Worm (Caenorhabditis elegans): ENCODE data around the gene clec-168.

clec-168 gene

ce11 chrIV:1224781-1225180 is 32.0 kb upstream of the clec-168 start:
- TF ChIP-seq ztf-28 (GFP tag; IDR thresholded peaks at IDR 0.05) (no peak), attf-3 (GFP tag; conservative IDR thresholded peaks at IDR 0.05) (no peak), ZK185.1 (tag; optimal IDR thresholded peaks at IDR 0.05; ENCODE audit: poor library complexity, severe bottlenecking) (no peak), lin-40 (tag; optimal IDR thresholded peaks at IDR 0.05) (no peak), aptf-2 (GFP tag; conservative IDR thresholded peaks at IDR 0.05) (no peak), F55B11.4 (tag; optimal IDR thresholded peaks at IDR 0.05; ENCODE audit: borderline replicate concordance, insufficient read depth) (no peak), ceh-100 (GFP tag; IDR thresholded peaks at IDR 0.05) (no peak)

ce11 chrIV:1225596-1226232 is 31.1 kb upstream of the clec-168 start, which contains the start of gene W09G12.8:
TSS of gene W09G12.8 (plus strand) at chrIV:1226182.
- TF ChIP-seq somi-1 (GFP tag; optimal IDR thresholded peaks at IDR 0.05) (no peak), sdz-38 (tag; optimal IDR thresholded peaks at IDR 0.05) (no peak), zim-3 (tag; optimal IDR thresholded peaks at IDR 0.05) (no peak), nhr-120 (GFP tag; IDR thresholded peaks at IDR 0.05) (no peak), hsf-1 (GFP tag; IDR thresholded peaks at IDR 0.05) (no peak), Y56A3A.18 (GFP tag; IDR thresholded peaks at IDR 0.05) (no peak), repo-1 (tag; optimal IDR thresholded peaks at IDR 0.05) (no peak), athp-1 (tag; optimal IDR thresholded peaks at IDR 0.05) (no peak), ceh-91 (GFP tag; IDR thresholded peaks at IDR 0.05) (no peak), let-526 (GFP tag; IDR thresholded peaks at IDR 0.05) (no peak), hmg-20 (GFP tag; IDR thresholded peaks at IDR 0.05) (no peak), nhr-179 (tag; optimal IDR thresholded peaks at IDR 0.05) (no peak), egl-18 (GFP tag; IDR thresholded peaks at IDR 0.05) (no peak), B0019.2 (GFP tag; conservative IDR thresholded peaks at IDR 0.05) (no peak)

ce11 chrIV:1228675-1229130 is 28.1 kb upstream of the clec-168 start, which contains the start of gene W09G12.7:
TSS of gene W09G12.7 (plus strand) at chrIV:1229080.
- TF ChIP-seq hmg-1.2 (GFP tag; IDR thresholded peaks at IDR 0.05) (no peak), dpff-1 (tag; optimal IDR thresholded peaks at IDR 0.05) (no peak), attf-6 (GFP tag; IDR thresholded peaks at IDR 0.05) (no peak), nhr-80 (tag; optimal IDR thresholded peaks at IDR 0.05) (peak; percentile 48)

ce11 chrIV:1231589-1231988 is 25.2 kb upstream of the clec-168 start, which contains the start of gene W09G12.6:
TSS of gene W09G12.6 (plus strand) at chrIV:1231889.
- TF ChIP-seq sptf-2 (GFP tag; optimal IDR thresholded peaks at IDR 0.05): no peak
- TF ChIP-seq madf-10 (tag; optimal IDR thresholded peaks at IDR 0.05): no peak
- TF ChIP-seq let-526 (GFP tag; IDR thresholded peaks at IDR 0.05): no peak
- no peak for TF ChIP-seq ceh-79 (tag; optimal IDR thresholded peaks at IDR 0.05)
- TF ChIP-seq hlh-26 (GFP tag; conservative IDR thresholded peaks at IDR 0.05): no peak
- no peak for TF ChIP-seq egl-44 (GFP tag; IDR thresholded peaks at IDR 0.05)
- no peak for TF ChIP-seq Y53F4B.3 (GFP tag; IDR thresholded peaks at IDR 0.05)
- no peak for TF ChIP-seq lin-35 (GFP tag; optimal IDR thresholded peaks at IDR 0.05)
- no peak for TF ChIP-seq bed-1 (GFP tag; IDR thresholded peaks at IDR 0.05)
- no peak for TF ChIP-seq hsf-1 (GFP tag; IDR thresholded peaks at IDR 0.05)
- no peak for TF ChIP-seq pbrm-1 (GFP tag; IDR thresholded peaks at IDR 0.05)
- no peak for TF ChIP-seq nhr-90 (tag; optimal IDR thresholded peaks at IDR 0.05)
- TF ChIP-seq ZK185.1 (tag; optimal IDR thresholded peaks at IDR 0.05; ENCODE audit: poor library complexity, severe bottlenecking): no peak
- no peak for TF ChIP-seq Y53G8AR.9 (GFP tag; conservative IDR thresholded peaks at IDR 0.05)
- TF ChIP-seq attf-3 (GFP tag; conservative IDR thresholded peaks at IDR 0.05): no peak
- TF ChIP-seq akir-1 (GFP tag; optimal IDR thresholded peaks at IDR 0.05): no peak

All from whole organism, young adult.